Worm (Caenorhabditis elegans): ENCODE results near the gene Y75B7B.2.
A peak's percentile ranks its signal among the peaks of the same experiment; 100 is the strongest.

Y75B7B.2 gene

DNA sequence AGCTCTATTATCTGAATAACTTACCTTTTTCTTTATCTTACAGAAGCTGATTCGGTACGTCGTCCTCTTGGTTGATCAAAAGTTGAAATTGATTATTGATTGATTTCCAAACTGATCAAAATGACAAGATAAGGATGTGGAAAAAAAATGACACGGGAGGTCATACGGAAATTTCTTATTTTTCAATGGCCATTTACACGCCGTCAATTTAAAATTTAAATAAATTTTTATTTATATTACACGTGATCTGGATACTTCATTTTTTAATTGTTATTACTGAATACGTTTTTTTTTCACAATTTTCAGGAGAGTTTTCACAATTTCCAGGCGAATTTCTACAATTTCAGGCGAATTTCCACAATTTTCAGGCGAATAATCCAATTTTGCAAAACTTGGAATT, at the start of gene Y75B7B.2:
Y75B7B.2 (minus strand) TSS at position 101 of the 400 bp plus-strand sequence.
- TF ChIP-seq flt-1 (GFP tag; IDR thresholded peaks at IDR 0.05) (no peak), hmbx-1 (tag; optimal IDR thresholded peaks at IDR 0.05) (no peak), ets-7 (tag; optimal IDR thresholded peaks at IDR 0.05) (no peak), hmg-4 (GFP tag; optimal IDR thresholded peaks at IDR 0.05) (no peak), ama-1 (optimal IDR thresholded peaks at IDR 0.05) (no peak)

DNA sequence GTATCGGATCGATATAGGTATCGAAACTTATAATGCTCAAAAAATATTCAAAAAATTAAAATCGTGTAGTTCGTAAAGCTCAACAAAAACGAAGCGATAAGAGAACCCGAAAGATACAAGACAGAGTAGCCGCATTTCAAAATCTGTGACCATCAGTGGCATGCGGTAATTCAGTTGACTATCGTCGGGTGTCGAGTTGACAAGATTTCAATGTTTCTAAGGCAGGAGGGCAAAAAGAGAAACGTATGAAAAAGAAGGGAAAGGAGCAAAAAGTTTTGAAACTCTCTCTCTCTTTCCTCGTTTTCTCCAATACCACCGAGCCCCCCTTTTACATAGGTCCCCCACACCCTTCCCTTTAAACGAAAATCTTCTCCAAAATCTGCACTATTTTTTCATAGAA, 46.0 kb upstream of the Y75B7B.2 start:
- TF ChIP-seq flt-1 (GFP tag; IDR thresholded peaks at IDR 0.05): no peak
- no peak for TF ChIP-seq ets-7 (tag; optimal IDR thresholded peaks at IDR 0.05)
- TF ChIP-seq tbx-11 (GFP tag; IDR thresholded peaks at IDR 0.05): no peak
- no peak for TF ChIP-seq F13C5.2 (tag; optimal IDR thresholded peaks at IDR 0.05)
- TF ChIP-seq aly-1 (tag; optimal IDR thresholded peaks at IDR 0.05): no peak
- no peak for TF ChIP-seq hnd-1 (tag; optimal IDR thresholded peaks at IDR 0.05)
- no peak for TF ChIP-seq ceh-13 (GFP tag; optimal IDR thresholded peaks at IDR 0.05)
- no peak for TF ChIP-seq B0310.2 (tag; optimal IDR thresholded peaks at IDR 0.05)
- TF ChIP-seq tra-4 (tag; optimal IDR thresholded peaks at IDR 0.05): no peak

DNA sequence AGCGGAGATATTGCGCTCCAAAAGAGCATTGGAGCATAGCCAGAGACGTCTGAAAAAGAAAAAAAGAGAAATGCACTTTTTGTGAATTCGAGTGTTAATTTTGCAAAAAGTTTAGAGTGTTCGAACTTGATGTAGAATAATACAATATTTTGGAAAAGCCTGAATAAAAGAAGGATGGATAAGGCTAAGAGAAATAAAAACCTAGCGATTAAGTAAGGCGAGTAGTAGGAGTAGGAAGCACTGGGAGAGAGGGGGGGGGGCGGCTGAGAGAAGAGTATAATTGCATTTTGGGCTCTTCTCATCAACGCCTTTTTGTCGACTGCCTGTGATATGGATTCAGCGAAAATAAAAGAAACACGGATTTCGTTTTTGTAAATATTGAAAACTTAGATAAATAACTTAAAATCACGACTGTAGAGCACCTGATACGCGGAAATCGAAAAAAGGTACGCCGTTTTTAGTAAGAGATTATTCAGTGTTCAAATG, 42.1 kb upstream of the Y75B7B.2 start, which contains the start of gene F16B3.3:
F16B3.3 (minus strand) TSS at position 51 of the 486 bp plus-strand sequence.
- no peak for TF ChIP-seq pes-1 (GFP tag; IDR thresholded peaks at IDR 0.05)
- no peak for TF ChIP-seq aly-1 (tag; optimal IDR thresholded peaks at IDR 0.05)
- no peak for TF ChIP-seq tbx-37 (GFP tag; conservative IDR thresholded peaks at IDR 0.05)
- no peak for TF ChIP-seq hmbx-1 (tag; optimal IDR thresholded peaks at IDR 0.05)
- no peak for TF ChIP-seq tbx-11 (GFP tag; IDR thresholded peaks at IDR 0.05)

DNA sequence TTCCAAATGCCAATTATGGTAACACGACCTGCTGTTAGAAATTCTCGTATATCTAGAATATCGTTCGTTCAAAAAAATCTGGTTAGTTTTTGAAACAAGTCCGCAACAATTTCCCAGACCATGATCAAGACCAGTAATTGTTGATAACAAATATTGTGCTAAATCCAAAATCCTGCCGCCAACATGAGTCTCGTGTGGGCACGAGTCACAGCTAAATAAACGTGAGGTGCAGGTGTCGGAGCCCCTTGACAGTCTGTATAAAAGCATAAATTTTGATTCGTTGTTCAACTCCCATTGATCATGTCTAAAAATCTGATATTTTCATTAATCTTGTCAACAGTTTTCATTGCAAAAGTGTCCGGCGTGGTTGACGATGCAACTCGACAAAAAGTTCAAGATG, 39.0 kb upstream of the Y75B7B.2 start, which contains the start of gene F16B3.2:
F16B3.2 (plus strand) TSS at position 301 of the 400 bp plus-strand sequence.
- TF ChIP-seq sea-1 (GFP tag; conservative IDR thresholded peaks at IDR 0.05): no peak
- no peak for TF ChIP-seq hmbx-1 (tag; optimal IDR thresholded peaks at IDR 0.05)
- TF ChIP-seq ceh-13 (GFP tag; optimal IDR thresholded peaks at IDR 0.05): no peak
- TF ChIP-seq flt-1 (GFP tag; IDR thresholded peaks at IDR 0.05): no peak
- TF ChIP-seq scrt-1 (GFP tag; IDR thresholded peaks at IDR 0.05): no peak

DNA sequence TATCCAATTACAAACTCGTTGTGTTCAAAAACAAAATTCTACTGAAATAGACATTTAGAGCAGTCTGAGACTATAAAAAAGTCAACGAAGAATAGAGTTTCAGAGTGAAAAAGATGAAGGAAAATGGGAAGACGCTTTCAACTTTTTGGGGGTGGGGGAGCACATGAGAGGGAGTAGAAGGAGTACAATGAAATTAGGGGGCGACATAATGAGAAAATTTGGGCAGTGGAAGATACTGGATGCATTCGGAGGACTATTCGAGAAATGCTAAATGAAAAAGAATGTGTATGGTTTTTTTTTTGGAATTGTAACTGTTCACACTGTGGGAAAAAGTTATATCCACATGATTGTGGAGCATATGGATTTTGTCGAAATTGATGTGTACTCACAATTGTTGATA, 37.5 kb upstream of the Y75B7B.2 start:
- no peak for TF ChIP-seq F13C5.2 (tag; optimal IDR thresholded peaks at IDR 0.05)
- TF ChIP-seq B0310.2 (tag; optimal IDR thresholded peaks at IDR 0.05): no peak
- TF ChIP-seq hmg-4 (GFP tag; optimal IDR thresholded peaks at IDR 0.05): no peak
- TF ChIP-seq sea-1 (GFP tag; conservative IDR thresholded peaks at IDR 0.05): no peak
- TF ChIP-seq scrt-1 (GFP tag; IDR thresholded peaks at IDR 0.05): no peak
- no peak for TF ChIP-seq hmbx-1 (tag; optimal IDR thresholded peaks at IDR 0.05)
- no peak for TF ChIP-seq tbx-11 (GFP tag; IDR thresholded peaks at IDR 0.05)
- TF ChIP-seq pes-1 (GFP tag; IDR thresholded peaks at IDR 0.05): no peak
- TF ChIP-seq hnd-1 (tag; optimal IDR thresholded peaks at IDR 0.05): no peak
- TF ChIP-seq flt-1 (GFP tag; IDR thresholded peaks at IDR 0.05): no peak
- TF ChIP-seq tra-4 (tag; optimal IDR thresholded peaks at IDR 0.05): no peak
- TF ChIP-seq ets-7 (tag; optimal IDR thresholded peaks at IDR 0.05): no peak
- TF ChIP-seq ceh-36 (tag; optimal IDR thresholded peaks at IDR 0.05): no peak
- no peak for TF ChIP-seq aly-1 (tag; optimal IDR thresholded peaks at IDR 0.05)
- no peak for TF ChIP-seq ama-1 (optimal IDR thresholded peaks at IDR 0.05)
- TF ChIP-seq ceh-13 (GFP tag; optimal IDR thresholded peaks at IDR 0.05): no peak
- no peak for TF ChIP-seq tbx-37 (GFP tag; conservative IDR thresholded peaks at IDR 0.05)

DNA sequence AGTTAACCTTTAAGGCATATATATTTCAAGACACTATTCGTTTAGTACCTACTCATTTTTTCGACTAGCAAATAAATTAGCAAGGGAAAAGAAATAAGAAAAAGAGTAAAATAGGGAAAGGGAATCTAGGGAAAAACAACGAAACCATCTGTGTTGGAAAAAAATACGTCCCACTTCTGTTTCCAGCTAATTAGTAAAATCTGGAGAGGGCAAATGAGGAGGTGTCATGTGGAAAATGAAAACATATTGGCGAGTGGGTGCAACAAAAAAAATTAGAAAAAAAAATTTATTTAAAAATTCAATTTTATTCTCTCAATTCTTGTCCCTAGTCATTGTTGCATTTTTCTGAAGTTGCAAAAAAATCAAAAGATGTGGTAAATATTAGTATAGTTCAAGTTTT, 31.9 kb upstream of the Y75B7B.2 start:
- TF ChIP-seq tbx-37 (GFP tag; conservative IDR thresholded peaks at IDR 0.05) (no peak), sea-1 (GFP tag; conservative IDR thresholded peaks at IDR 0.05) (no peak), hmg-4 (GFP tag; optimal IDR thresholded peaks at IDR 0.05) (no peak), F13C5.2 (tag; optimal IDR thresholded peaks at IDR 0.05) (no peak), ama-1 (optimal IDR thresholded peaks at IDR 0.05) (no peak), hnd-1 (tag; optimal IDR thresholded peaks at IDR 0.05) (no peak), ceh-36 (tag; optimal IDR thresholded peaks at IDR 0.05) (no peak), ets-7 (tag; optimal IDR thresholded peaks at IDR 0.05) (no peak), ceh-13 (GFP tag; optimal IDR thresholded peaks at IDR 0.05) (no peak), hmbx-1 (tag; optimal IDR thresholded peaks at IDR 0.05) (no peak), flt-1 (GFP tag; IDR thresholded peaks at IDR 0.05) (no peak), tbx-11 (GFP tag; IDR thresholded peaks at IDR 0.05) (no peak), scrt-1 (GFP tag; IDR thresholded peaks at IDR 0.05) (no peak), aly-1 (tag; optimal IDR thresholded peaks at IDR 0.05) (no peak), tra-4 (tag; optimal IDR thresholded peaks at IDR 0.05) (no peak), B0310.2 (tag; optimal IDR thresholded peaks at IDR 0.05) (no peak), pes-1 (GFP tag; IDR thresholded peaks at IDR 0.05) (no peak)

DNA sequence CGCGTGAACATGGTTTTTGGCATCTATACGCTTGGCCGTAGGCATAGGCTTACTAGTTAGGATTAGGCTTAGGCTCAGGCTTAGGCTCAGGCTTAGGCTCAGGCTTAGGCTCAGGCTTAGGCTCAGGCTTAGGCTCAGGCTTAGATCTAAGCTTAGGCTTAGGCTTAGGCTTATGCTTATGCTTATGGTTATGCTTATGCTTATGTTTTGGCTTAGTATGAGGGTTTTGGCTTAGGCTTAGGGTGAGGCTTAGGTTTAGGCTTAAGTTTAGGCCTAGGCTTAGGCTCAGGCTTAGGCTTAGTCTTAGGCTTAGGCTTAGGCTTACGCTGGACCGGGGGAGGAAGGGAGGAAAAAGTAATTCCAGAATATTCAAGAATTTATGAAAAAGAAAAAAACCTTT, 30.0 kb upstream of the Y75B7B.2 start:
- no peak for TF ChIP-seq sea-1 (GFP tag; conservative IDR thresholded peaks at IDR 0.05)
- peak; percentile 63 for TF ChIP-seq ceh-36 (tag; optimal IDR thresholded peaks at IDR 0.05)
- TF ChIP-seq hmbx-1 (tag; optimal IDR thresholded peaks at IDR 0.05): no peak

DNA sequence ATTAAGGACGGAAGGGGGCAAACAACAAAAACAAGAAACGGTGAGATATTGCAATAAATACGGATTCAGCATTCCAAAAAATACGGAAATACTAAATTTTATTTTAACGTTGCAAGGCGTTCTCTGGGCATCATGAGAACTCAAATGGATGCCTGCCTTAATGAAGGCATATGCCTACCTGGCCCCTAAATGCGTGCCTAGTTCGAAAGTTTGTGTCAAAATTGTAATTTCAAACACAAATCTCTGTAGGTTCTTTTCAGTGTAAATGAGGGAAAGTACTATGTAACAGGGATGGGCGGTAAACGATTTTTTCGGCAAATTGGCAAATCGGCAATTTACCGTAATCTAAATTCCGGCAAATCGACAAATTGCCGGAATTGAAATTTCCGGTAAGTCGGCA, 26.3 kb upstream of the Y75B7B.2 start:
- TF ChIP-seq ama-1 (optimal IDR thresholded peaks at IDR 0.05) (no peak), scrt-1 (GFP tag; IDR thresholded peaks at IDR 0.05) (no peak), tbx-11 (GFP tag; IDR thresholded peaks at IDR 0.05) (no peak), ceh-36 (tag; optimal IDR thresholded peaks at IDR 0.05) (no peak), B0310.2 (tag; optimal IDR thresholded peaks at IDR 0.05) (no peak), hmbx-1 (tag; optimal IDR thresholded peaks at IDR 0.05) (no peak), ets-7 (tag; optimal IDR thresholded peaks at IDR 0.05) (no peak), sea-1 (GFP tag; conservative IDR thresholded peaks at IDR 0.05) (no peak), hnd-1 (tag; optimal IDR thresholded peaks at IDR 0.05) (no peak), aly-1 (tag; optimal IDR thresholded peaks at IDR 0.05) (no peak), tra-4 (tag; optimal IDR thresholded peaks at IDR 0.05) (no peak), ceh-13 (GFP tag; optimal IDR thresholded peaks at IDR 0.05) (no peak), hmg-4 (GFP tag; optimal IDR thresholded peaks at IDR 0.05) (no peak)
